Fruit fly (Drosophila melanogaster): Measurements from ENCODE around the gene CG14102.

- TF ChIP-seq psq (optimal IDR thresholded peaks at IDR 0.05) = no peak
- no peak for TF ChIP-seq usp (GFP tag; optimal IDR thresholded peaks at IDR 0.05)
- TF ChIP-seq pan (optimal IDR thresholded peaks at IDR 0.05) = no peak
- TF ChIP-seq EcR (GFP tag; optimal IDR thresholded peaks at IDR 0.05) = no peak
Measured at dm6 chr3L:19790564-19790928, 10.5 kb downstream of the CG14102 start.

Data from whole organism.